Worm (Caenorhabditis elegans) whole organism, young adult: ENCODE data around the gene nhr-51.

Source experiments
- ZK185.1 ChIP-seq: sonication (generic microtip); optimal IDR thresholded peaks from 2 replicates; lab custom pipeline; 2016; ENCODE audit warnings: mild to moderate bottlenecking, missing genetic modification characterization, missing compliant biosample characterization; ENCODE audit not compliant: poor library complexity, severe bottlenecking
- akir-1 ChIP-seq: fragments of 200-800 bp; sonication (Bioruptor generic); optimal IDR thresholded peaks from 2 replicates; lab custom pipeline; 2018; ENCODE audit warnings: mild to moderate bottlenecking, missing genetic modification characterization, moderate library complexity, missing compliant biosample characterization
- ama-1 ChIP-seq, 3 experiments: fragments of 150-350 bp in 1 of 3; sonication (generic microtip) in 2 of 3; optimal IDR thresholded peaks; 2 replicates each; lab custom pipeline; 2014 to 2018; ENCODE audit warnings: missing biosample characterization in 2 of 3, missing genetic modification characterization in 2 of 3, missing genetic modification reagents in 2 of 3
- dpl-1 ChIP-seq: fragments of 150-350 bp; optimal IDR thresholded peaks from 2 replicates; lab custom pipeline; 2014; ENCODE audit warnings: missing biosample characterization, missing genetic modification reagents, missing genetic modification characterization
- hmg-1.2 ChIP-seq: fragments of 200-800 bp; sonication (Bioruptor generic); IDR thresholded peaks from 2 replicates; pipeline ENCODE4 v1.3.6; 2022; ENCODE audit warnings: missing genetic modification reagents, missing genetic modification characterization, missing compliant biosample characterization
- hsf-1 ChIP-seq: fragments of 200-800 bp; sonication (Bioruptor generic); IDR thresholded peaks from 2 replicates; pipeline ENCODE4 v1.3.6; 2022; ENCODE audit warnings: missing genetic modification reagents, missing genetic modification characterization, missing compliant biosample characterization
- lag-1 ChIP-seq: fragments of 200-800 bp; sonication (Bioruptor generic); IDR thresholded peaks from 2 replicates; pipeline ENCODE4 v1.3.6; 2022; ENCODE audit warnings: missing genetic modification reagents, missing genetic modification characterization, missing compliant biosample characterization
- lin-35 ChIP-seq, 3 experiments: fragments of 150-350 bp in 2 of 3; sonication (generic microtip) in 1 of 3; optimal IDR thresholded peaks; 2 replicates each; lab custom pipeline; 2014 to 2018; ENCODE audit warnings: missing biosample characterization in 3 of 3, missing genetic modification characterization in 3 of 3, missing genetic modification reagents in 3 of 3
- mes-4 ChIP-seq: sonication (generic microtip); optimal IDR thresholded peaks from 2 replicates; lab custom pipeline; 2016; ENCODE audit warnings: missing genotype, missing genetic modification characterization, missing compliant biosample characterization
- nhr-90 ChIP-seq: sonication (generic microtip); optimal IDR thresholded peaks from 2 replicates; lab custom pipeline; 2016; ENCODE audit warnings: missing genotype, mild to moderate bottlenecking, missing genetic modification characterization, missing compliant biosample characterization
- pha-4 ChIP-seq: fragments of 150-350 bp; sonication (generic microtip); optimal IDR thresholded peaks from 2 replicates; lab custom pipeline; 2014; ENCODE audit warnings: missing biosample characterization, missing genetic modification reagents, missing genetic modification characterization
- repo-1 ChIP-seq: sonication (generic microtip); optimal IDR thresholded peaks from 2 replicates; lab custom pipeline; 2017; ENCODE audit warnings: mild to moderate bottlenecking, missing genetic modification characterization, missing compliant biosample characterization
- sptf-2 ChIP-seq: fragments of 200-800 bp; sonication (Bioruptor generic); optimal IDR thresholded peaks from 2 replicates; lab custom pipeline; 2018; ENCODE audit warnings: mild to moderate bottlenecking, missing genetic modification characterization, missing compliant biosample characterization
- tbx-9 ChIP-seq: sonication (generic microtip); optimal IDR thresholded peaks from 2 replicates; lab custom pipeline; 2016; ENCODE audit warnings: borderline replicate concordance, missing genetic modification characterization, inconsistent platforms, missing compliant biosample characterization

- TF ChIP-seq nhr-90 (no peak), repo-1 (tag; lab: Kevin White, UChicago) (no peak), pha-4 (no peak), hmg-1.2 (no peak), lin-35 (GFP tag; optimal IDR thresholded peaks at IDR 0.05; lab: Kevin White, UChicago) (no peak), akir-1 (GFP tag; lab: Kevin White, UChicago) (no peak), mes-4 (tag; lab: Kevin White, UChicago) (no peak), sptf-2 (GFP tag; lab: Kevin White, UChicago) (no peak), ZK185.1 (tag; lab: Kevin White, UChicago) (no peak), tbx-9 (tag; lab: Kevin White, UChicago) (no peak), lag-1 (GFP tag; lab: Robert Waterston, UW) (no peak), hsf-1 (GFP tag; lab: Robert Waterston, UW) (no peak), dpl-1 (GFP tag; lab: Kevin White, UChicago) (no peak), ama-1 (optimal IDR thresholded peaks at IDR 0.05; lab: Kevin White, UChicago) (no peak), ama-1 (GFP tag; optimal IDR thresholded peaks at IDR 0.05; lab: Kevin White, UChicago) (no peak)
Observed at ce11 chrV:15638853-15639252, 35.0 kb upstream of the nhr-51 start, which contains the start of gene srz-44.
